Worm (Caenorhabditis elegans): ENCODE results near the gene srd-12.

DNA sequence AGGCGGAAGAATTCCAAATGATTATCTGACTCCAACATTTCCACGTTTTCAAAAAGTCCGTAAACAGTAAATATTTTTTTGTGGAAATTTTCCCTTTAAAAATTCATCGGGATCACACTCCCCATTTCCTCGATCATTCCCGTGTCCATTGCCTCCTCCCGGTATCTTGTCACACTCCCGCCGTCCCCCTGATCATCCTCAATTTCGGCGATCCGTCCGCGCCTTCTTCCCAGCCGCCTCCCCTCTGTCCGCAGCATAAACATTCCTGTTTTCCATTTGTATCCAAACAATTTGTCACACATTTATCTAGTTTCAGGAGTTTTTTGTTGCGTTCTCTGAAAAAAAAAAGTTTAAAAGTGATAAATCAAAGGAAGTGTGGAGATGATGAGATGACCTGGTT, 37.1 kb downstream of the srd-12 start:
- no peak for TF ChIP-seq flt-1 (GFP tag; IDR thresholded peaks at IDR 0.05)
- TF ChIP-seq klf-2 (GFP tag; conservative IDR thresholded peaks at IDR 0.05) = no peak
- no peak for TF ChIP-seq tab-1 (GFP tag; IDR thresholded peaks at IDR 0.05)
- no peak for TF ChIP-seq T22C8.4 (GFP tag; IDR thresholded peaks at IDR 0.05)
- no peak for TF ChIP-seq ztf-23 (GFP tag; IDR thresholded peaks at IDR 0.05)
- TF ChIP-seq ref-1 (GFP tag; conservative IDR thresholded peaks at IDR 0.05) = no peak

Measured in whole organism, midembryonic.